Worm (Caenorhabditis elegans): Measurements from ENCODE around the gene K08D8.11.

K08D8.11 gene

DNA sequence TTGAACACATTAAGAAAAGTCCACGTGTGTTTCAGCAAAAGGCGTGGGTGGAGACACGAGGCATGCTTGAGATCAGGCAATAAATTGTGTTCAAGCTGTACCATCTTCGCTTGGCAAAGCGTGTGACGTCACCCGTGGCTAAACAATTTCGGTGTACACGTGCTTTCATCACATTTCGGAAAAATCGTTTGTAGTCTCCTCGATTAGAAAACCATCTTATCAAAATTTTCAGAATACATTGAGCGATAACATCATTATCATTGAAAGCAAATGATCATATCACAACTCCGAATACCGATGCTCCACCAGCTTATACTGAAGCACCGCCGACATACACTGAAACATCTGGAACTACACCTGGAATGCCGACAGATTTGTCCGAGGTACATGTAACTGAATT lies 6.5 kb downstream of the K08D8.11 start:
- TF ChIP-seq ceh-63 (GFP tag; optimal IDR thresholded peaks at IDR 0.05): no peak
- peak in 1 of 2 experiments; percentile 15 for TF ChIP-seq lin-35 (GFP tag; optimal IDR thresholded peaks at IDR 0.05)
- TF ChIP-seq unc-98 (GFP tag; IDR thresholded peaks at IDR 0.05): no peak
- no peak for TF ChIP-seq isw-1 (GFP tag; IDR thresholded peaks at IDR 0.05)
- TF ChIP-seq elt-2 (tag; optimal IDR thresholded peaks at IDR 0.05): peak; percentile 83

DNA sequence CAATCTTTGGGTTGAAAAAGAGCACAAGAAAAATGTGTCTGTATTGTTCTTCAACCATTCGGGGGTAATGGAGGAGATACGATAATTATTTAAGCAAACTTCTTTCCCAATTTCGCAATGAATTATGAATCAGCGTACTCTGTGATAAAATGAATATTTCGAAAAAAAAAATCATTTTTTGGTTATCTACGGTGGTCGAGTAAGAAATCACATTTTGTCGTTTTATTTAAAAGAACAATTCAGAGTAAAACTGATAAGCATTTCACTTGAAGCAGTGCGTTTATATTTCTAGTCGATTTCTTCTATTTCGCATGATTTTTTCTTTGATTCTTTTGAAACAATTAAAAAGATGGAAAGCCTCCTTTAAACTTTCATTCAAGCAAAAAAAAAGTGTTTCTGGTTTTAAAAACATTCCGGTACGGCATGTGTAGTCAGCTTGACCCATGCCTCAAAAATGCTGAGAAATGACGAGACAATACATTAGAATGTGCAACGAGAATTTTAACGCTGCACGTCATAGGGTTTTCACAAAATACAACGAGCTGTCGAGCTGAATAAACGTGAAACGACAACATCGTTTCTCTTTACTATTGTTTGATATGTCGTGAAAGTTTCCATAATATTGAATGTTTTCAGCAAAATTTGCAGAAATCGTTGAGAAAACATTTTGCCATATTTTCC lies 7.5 kb downstream of the K08D8.11 start, which contains the start of gene K08D8.2:
TSS of gene K08D8.2 (plus strand) at position 631 of the 681 bp plus-strand sequence.
- TF ChIP-seq lir-3 (tag; optimal IDR thresholded peaks at IDR 0.05; ENCODE audit: poor library complexity): no peak
- peak; percentile 49 for TF ChIP-seq elt-2 (tag; optimal IDR thresholded peaks at IDR 0.05)

DNA sequence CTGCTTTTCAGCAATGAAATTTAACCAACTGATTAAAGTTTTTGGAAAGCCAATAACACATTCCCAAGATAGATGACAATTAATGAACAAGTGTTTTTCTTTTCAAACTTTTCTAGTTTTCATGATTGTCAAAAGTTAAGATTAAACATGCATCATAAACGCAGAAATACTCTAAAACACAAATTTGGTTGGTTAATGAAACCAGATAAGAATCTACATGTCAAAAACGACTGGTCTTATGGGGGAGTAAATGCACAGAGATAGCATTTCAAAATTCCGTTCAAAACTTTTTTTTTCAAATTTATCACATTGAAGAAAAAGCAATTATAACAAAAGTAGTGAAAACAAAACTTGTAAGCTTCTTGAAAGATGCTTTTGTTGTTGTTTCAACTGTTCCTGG lies 8.6 kb downstream of the K08D8.11 start:
- TF ChIP-seq zag-1 (tag; optimal IDR thresholded peaks at IDR 0.05): no peak
- no peak for TF ChIP-seq efl-3 (GFP tag; optimal IDR thresholded peaks at IDR 0.05)
- TF ChIP-seq lin-15B (tag; optimal IDR thresholded peaks at IDR 0.05): no peak
- no peak for TF ChIP-seq alr-1 (tag; optimal IDR thresholded peaks at IDR 0.05; ENCODE audit: borderline replicate concordance)
- no peak for TF ChIP-seq C04F5.9 (tag; optimal IDR thresholded peaks at IDR 0.05)
- no peak for TF ChIP-seq egl-13 (tag; optimal IDR thresholded peaks at IDR 0.05)
- TF ChIP-seq lin-35 (GFP tag; optimal IDR thresholded peaks at IDR 0.05): no peak
- TF ChIP-seq pqm-1 (tag; optimal IDR thresholded peaks at IDR 0.05): no peak
- TF ChIP-seq fkh-4 (tag; optimal IDR thresholded peaks at IDR 0.05; ENCODE audit: borderline replicate concordance): no peak
- TF ChIP-seq nhr-71 (tag; optimal IDR thresholded peaks at IDR 0.05): no peak
- TF ChIP-seq ama-1 (optimal IDR thresholded peaks at IDR 0.05): no peak
- no peak for TF ChIP-seq ztf-4 (tag; optimal IDR thresholded peaks at IDR 0.05)
- TF ChIP-seq mdl-1 (tag; optimal IDR thresholded peaks at IDR 0.05): no peak
- TF ChIP-seq nhr-47 (tag; optimal IDR thresholded peaks at IDR 0.05): no peak
- no peak for TF ChIP-seq isw-1 (GFP tag; IDR thresholded peaks at IDR 0.05)
- no peak for TF ChIP-seq ceh-82 (tag; optimal IDR thresholded peaks at IDR 0.05)
- no peak for TF ChIP-seq aha-1 (tag; optimal IDR thresholded peaks at IDR 0.05)
- TF ChIP-seq ets-5 (GFP tag; IDR thresholded peaks at IDR 0.05): no peak

ce11 chrIV:12906529-12906928 lies 11.4 kb downstream of the K08D8.11 start, which contains the start of gene K08D8.3:
TSS of gene K08D8.3 (minus strand) at chrIV:12906659.
- TF ChIP-seq skn-1 (tag; optimal IDR thresholded peaks at IDR 0.05) (no peak), elt-2 (tag; optimal IDR thresholded peaks at IDR 0.05) (peak; percentile 86), nhr-20 (tag; optimal IDR thresholded peaks at IDR 0.05) (peak; percentile 11), lin-35 (GFP tag; optimal IDR thresholded peaks at IDR 0.05) (peak in 1 of 2 experiments; percentile 16)

ce11 chrIV:12909871-12910270 lies 14.8 kb downstream of the K08D8.11 start, which contains the start of gene K08D8.4:
TSS of gene K08D8.4 (minus strand) at chrIV:12909998.
- TF ChIP-seq elt-2 (tag; optimal IDR thresholded peaks at IDR 0.05) (peak; percentile 58), unc-86 (tag; optimal IDR thresholded peaks at IDR 0.05) (no peak), tbx-2 (tag; optimal IDR thresholded peaks at IDR 0.05) (no peak), hlh-17 (GFP tag; optimal IDR thresholded peaks at IDR 0.05; ENCODE audit: borderline replicate concordance) (no peak), egl-13 (tag; optimal IDR thresholded peaks at IDR 0.05) (no peak), nhr-20 (tag; optimal IDR thresholded peaks at IDR 0.05) (no peak), lin-35 (GFP tag; optimal IDR thresholded peaks at IDR 0.05) (no peak), pag-3 (tag; optimal IDR thresholded peaks at IDR 0.05; ENCODE audit: borderline replicate concordance, insufficient read depth) (no peak), nhr-28 (tag; optimal IDR thresholded peaks at IDR 0.05) (no peak)

ce11 chrIV:12911990-12912389 lies 16.9 kb downstream of the K08D8.11 start, which contains the start of gene K08D8.5:
TSS of gene K08D8.5 (minus strand) at chrIV:12912129.
- TF ChIP-seq elt-2 (tag; optimal IDR thresholded peaks at IDR 0.05): peak; percentile 84
- TF ChIP-seq nhr-47 (tag; optimal IDR thresholded peaks at IDR 0.05): no peak

All from whole organism, L1 larva.